Fruit fly (Drosophila melanogaster): Measurements from ENCODE around the gene CG10588.

Gene CG10588

DNA sequence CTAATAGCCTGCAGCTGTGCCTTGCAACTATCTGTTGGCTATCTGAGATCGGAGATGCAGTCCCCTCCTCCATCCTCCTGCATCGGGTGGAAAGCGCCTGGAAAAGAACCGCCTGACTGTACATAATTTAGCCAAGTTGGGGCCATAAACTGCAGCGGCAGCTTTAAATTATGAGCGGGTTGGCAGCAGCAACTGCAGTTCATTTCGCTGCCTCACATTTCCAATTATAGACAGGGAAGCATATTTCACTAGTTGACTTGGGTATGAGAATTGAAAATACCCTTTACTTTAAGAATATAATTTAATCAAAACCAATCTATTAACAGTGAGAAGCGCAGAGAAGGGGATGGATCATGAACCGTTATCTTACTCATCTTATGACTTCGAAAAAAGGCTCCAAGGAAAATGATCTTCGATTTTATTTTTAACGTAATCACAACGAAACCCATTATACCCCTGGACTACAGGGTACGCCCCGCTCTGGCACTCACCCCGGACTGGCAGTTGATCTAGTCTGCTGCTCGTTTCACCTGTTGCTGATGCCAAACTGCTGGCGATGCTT lies 33.6 kb upstream of the CG10588 start (continued):
- TF ChIP-seq cg (GFP tag; optimal IDR thresholded peaks at IDR 0.05) (no peak), dm (GFP tag; optimal IDR thresholded peaks at IDR 0.05) (no peak), CG12071 (GFP tag; optimal IDR thresholded peaks at IDR 0.05) (no peak), cad (GFP tag; optimal IDR thresholded peaks at IDR 0.05) (no peak), NC2β (GFP tag; optimal IDR thresholded peaks at IDR 0.05) (peak; percentile 44), CG10543 (GFP tag; optimal IDR thresholded peaks at IDR 0.05) (no peak), CG8944 (GFP tag; optimal IDR thresholded peaks at IDR 0.05) (no peak), dati (GFP tag; IDR thresholded peaks at IDR 0.05) (no peak), otp (GFP tag; IDR thresholded peaks at IDR 0.05) (peak; percentile 73; the same call in 2 of the 3 replicates), Sry-δ (GFP tag; optimal IDR thresholded peaks at IDR 0.05) (no peak), crc (GFP tag; optimal IDR thresholded peaks at IDR 0.05) (no peak), dpn (GFP tag; optimal IDR thresholded peaks at IDR 0.05) (peak in 1 of 2 experiments; percentile 23), maf-S (GFP tag; optimal IDR thresholded peaks at IDR 0.05) (peak; percentile 15), CG15696 (tag; optimal IDR thresholded peaks at IDR 0.05) (peak; percentile 61), CG3163 (GFP tag; optimal IDR thresholded peaks at IDR 0.05) (no peak), row (GFP tag; IDR thresholded peaks at IDR 0.05) (peak; percentile 68), CG11093 (GFP tag; IDR thresholded peaks at IDR 0.05) (no peak), dmrt11E (tag; optimal IDR thresholded peaks at IDR 0.05) (peak; percentile 82), D19B (GFP tag; optimal IDR thresholded peaks at IDR 0.05) (peak; percentile 65), CG12769 (tag; optimal IDR thresholded peaks at IDR 0.05) (no peak), ab (GFP tag; optimal IDR thresholded peaks at IDR 0.05) (no peak), schlank (tag; optimal IDR thresholded peaks at IDR 0.05) (no peak), en (GFP tag; optimal IDR thresholded peaks at IDR 0.05) (peak; percentile 5), chif (GFP tag; optimal IDR thresholded peaks at IDR 0.05) (peak; percentile 53 to 76), prd (optimal IDR thresholded peaks at IDR 0.05) (no peak), prd (GFP tag; IDR thresholded peaks at IDR 0.05) (peak; percentile 78), CG3847 (GFP tag; IDR thresholded peaks at IDR 0.05) (no peak), Hr3 (GFP tag; optimal IDR thresholded peaks at IDR 0.05) (peak; percentile 34), Lim3 (GFP tag; IDR thresholded peaks at IDR 0.05) (no peak), CG6175 (GFP tag; IDR thresholded peaks at IDR 0.05) (no peak), Fer2 (tag; optimal IDR thresholded peaks at IDR 0.05) (no peak), shn (GFP tag; optimal IDR thresholded peaks at IDR 0.05) (no peak), fru (optimal IDR thresholded peaks at IDR 0.05) (no peak), rib (GFP tag; IDR thresholded peaks at IDR 0.05) (no peak), Eip74EF (GFP tag; optimal IDR thresholded peaks at IDR 0.05) (no peak), sens-2 (GFP tag; IDR thresholded peaks at IDR 0.05) (peak; percentile 10; the same call in 1 of the 2 replicates), CG12236 (GFP tag; optimal IDR thresholded peaks at IDR 0.05) (peak; percentile 28), luna (GFP tag; optimal IDR thresholded peaks at IDR 0.05) (no peak), sim (GFP tag; IDR thresholded peaks at IDR 0.05) (no peak), bcd (GFP tag; optimal IDR thresholded peaks at IDR 0.05) (peak; percentile 11), CG13287 (GFP tag; IDR thresholded peaks at IDR 0.05; ENCODE audit: partially characterized antibody) (no peak), Ptx1 (GFP tag; IDR thresholded peaks at IDR 0.05) (0 out of 2 replicates have a peak, but pooled peaks have one; percentile 27), sima (GFP tag; optimal IDR thresholded peaks at IDR 0.05) (no peak), ap (GFP tag; IDR thresholded peaks at IDR 0.05) (no peak), hb (GFP tag; IDR thresholded peaks at IDR 0.05; ENCODE audit: partially characterized antibody) (no peak), Poxn (GFP tag; IDR thresholded peaks at IDR 0.05) (no peak), so (GFP tag; IDR thresholded peaks at IDR 0.05) (no peak), Sox100B (GFP tag; optimal IDR thresholded peaks at IDR 0.05) (peak; percentile 23), BtbVII (GFP tag; optimal IDR thresholded peaks at IDR 0.05) (no peak), Six4 (GFP tag; optimal IDR thresholded peaks at IDR 0.05) (peak; percentile 3), Atf3 (GFP tag; optimal IDR thresholded peaks at IDR 0.05) (peak; percentile 31), h (optimal IDR thresholded peaks at IDR 0.05) (no peak), CG5245 (GFP tag; optimal IDR thresholded peaks at IDR 0.05) (peak; percentile 28)

Data from whole organism, embryonic.